Fruit fly (Drosophila melanogaster): Measurements from ENCODE around the gene CG13731.
A peak's percentile ranks its signal among the peaks of the same experiment; 100 is the strongest.

Gene CG13731

dm6 chr3L:17425132-17425713, 36.5 kb upstream of the CG13731 start, which contains the start of the genes Sec3 and COX7B (continued):
- TF ChIP-seq CG13296 (GFP tag; optimal IDR thresholded peaks at IDR 0.05) (peak; percentile 55), salm (tag; optimal IDR thresholded peaks at IDR 0.05) (peak; percentile 30), B-H1 (GFP tag; IDR thresholded peaks at IDR 0.05) (no peak), nmo (GFP tag; optimal IDR thresholded peaks at IDR 0.05) (peak; percentile 85), sug (tag; optimal IDR thresholded peaks at IDR 0.05) (peak; percentile 82), CG17912 (GFP tag; optimal IDR thresholded peaks at IDR 0.05) (peak; percentile 20), gsb-n (tag; optimal IDR thresholded peaks at IDR 0.05) (peak; percentile 50), CG2202 (tag; optimal IDR thresholded peaks at IDR 0.05) (peak; percentile 7)

- TF ChIP-seq Bgb (GFP tag; IDR thresholded peaks at IDR 0.05; ENCODE audit: partially characterized antibody), result no peak
- no peak for TF ChIP-seq schlank (tag; optimal IDR thresholded peaks at IDR 0.05)
- no peak for TF ChIP-seq vfl (GFP tag; optimal IDR thresholded peaks at IDR 0.05)
- no peak for TF ChIP-seq Hand (GFP tag; optimal IDR thresholded peaks at IDR 0.05)
- no peak for TF ChIP-seq CG30403 (GFP tag; optimal IDR thresholded peaks at IDR 0.05)
- no peak for TF ChIP-seq Hr51 (GFP tag; optimal IDR thresholded peaks at IDR 0.05)
- TF ChIP-seq CG4707 (GFP tag; optimal IDR thresholded peaks at IDR 0.05), result no peak
- 0 out of 2 replicates have a peak, but pooled peaks have one; percentile 44 for TF ChIP-seq CG17328 (GFP tag; IDR thresholded peaks at IDR 0.05)
- no peak for TF ChIP-seq inv (GFP tag; IDR thresholded peaks at IDR 0.05; ENCODE audit: partially characterized antibody)
- TF ChIP-seq CG4360 (GFP tag; IDR thresholded peaks at IDR 0.05), result 0 out of 2 replicates have a peak, but pooled peaks have one; percentile 26
- TF ChIP-seq CG13123 (GFP tag; optimal IDR thresholded peaks at IDR 0.05), result no peak
- no peak for TF ChIP-seq CG7745 (tag; optimal IDR thresholded peaks at IDR 0.05)
- no peak for TF ChIP-seq danr (GFP tag; IDR thresholded peaks at IDR 0.05)
- TF ChIP-seq Rfx (GFP tag; IDR thresholded peaks at IDR 0.05), result peak; percentile 9; the same call in 1 of the 2 replicates
- TF ChIP-seq CG14014 (GFP tag; IDR thresholded peaks at IDR 0.05), result peak; percentile 39; the same call in 1 of the 2 replicates
- no peak for TF ChIP-seq CG16813 (GFP tag; IDR thresholded peaks at IDR 0.05; ENCODE audit: partially characterized antibody)
- no peak for TF ChIP-seq gt (GFP tag; IDR thresholded peaks at IDR 0.05)
- TF ChIP-seq Jarid2 (GFP tag; optimal IDR thresholded peaks at IDR 0.05), result peak; percentile 95
- TF ChIP-seq CG3838 (GFP tag; optimal IDR thresholded peaks at IDR 0.05), result no peak
- TF ChIP-seq vvl (GFP tag; IDR thresholded peaks at IDR 0.05), result peak; percentile 68
- no peak for TF ChIP-seq pita (GFP tag; optimal IDR thresholded peaks at IDR 0.05)
- no peak for TF ChIP-seq CG4617 (GFP tag; optimal IDR thresholded peaks at IDR 0.05; ENCODE audit: borderline replicate concordance)
- TF ChIP-seq Opbp (GFP tag; IDR thresholded peaks at IDR 0.05; ENCODE audit: partially characterized antibody), result 0 out of 3 replicates have a peak, but pooled peaks have one; percentile 27
- peak; percentile 36; the same call in 1 of the 2 replicates for TF ChIP-seq CG13287 (GFP tag; IDR thresholded peaks at IDR 0.05; ENCODE audit: partially characterized antibody)
- TF ChIP-seq CG13424 (tag; optimal IDR thresholded peaks at IDR 0.05), result no peak
- TF ChIP-seq CG31365 (tag; optimal IDR thresholded peaks at IDR 0.05), result no peak
- peak; percentile 19 for TF ChIP-seq CG17568 (GFP tag; optimal IDR thresholded peaks at IDR 0.05)
- no peak for TF ChIP-seq tup (GFP tag; optimal IDR thresholded peaks at IDR 0.05)
- no peak for TF ChIP-seq Doc2 (GFP tag; IDR thresholded peaks at IDR 0.05)
- no peak for TF ChIP-seq Poxn (GFP tag; IDR thresholded peaks at IDR 0.05)
- TF ChIP-seq CG9437 (GFP tag; optimal IDR thresholded peaks at IDR 0.05), result no peak
- no peak for TF ChIP-seq MBD-R2 (GFP tag; IDR thresholded peaks at IDR 0.05)
- no peak for TF ChIP-seq zfh2 (GFP tag; optimal IDR thresholded peaks at IDR 0.05)
- no peak for TF ChIP-seq CG17186 (GFP tag; optimal IDR thresholded peaks at IDR 0.05)
- no peak for TF ChIP-seq Sry-β (GFP tag; optimal IDR thresholded peaks at IDR 0.05)
- TF ChIP-seq CG3726 (GFP tag; IDR thresholded peaks at IDR 0.05), result no peak
- no peak for TF ChIP-seq nerfin-1 (tag; optimal IDR thresholded peaks at IDR 0.05)
- TF ChIP-seq Deaf1 (tag; optimal IDR thresholded peaks at IDR 0.05), result peak; percentile 86
- no peak for TF ChIP-seq CG6175 (GFP tag; IDR thresholded peaks at IDR 0.05)
- TF ChIP-seq Optix (GFP tag; IDR thresholded peaks at IDR 0.05), result no peak
- peak; percentile 47 for TF ChIP-seq yki (optimal IDR thresholded peaks at IDR 0.05)
These were observed 32.6 kb upstream of the CG13731 start, which contains the start of gene blot for dm6 chr3L:17421319-17421718. blot (minus strand) TSS chr3L:17421514.
